Worm (Caenorhabditis elegans): ENCODE data around the gene cox-5A.

- TF ChIP-seq nhr-76 (tag; optimal IDR thresholded peaks at IDR 0.05) (no peak), unc-62 (GFP tag; optimal IDR thresholded peaks at IDR 0.05) (no peak), ztf-4 (tag; optimal IDR thresholded peaks at IDR 0.05) (no peak), aly-2 (tag; optimal IDR thresholded peaks at IDR 0.05) (no peak), unc-39 (tag; optimal IDR thresholded peaks at IDR 0.05) (no peak), egl-27 (tag; optimal IDR thresholded peaks at IDR 0.05) (no peak), pha-4 (tag; optimal IDR thresholded peaks at IDR 0.05) (no peak), jun-1 (tag; optimal IDR thresholded peaks at IDR 0.05) (no peak), fos-1 (tag; optimal IDR thresholded peaks at IDR 0.05) (no peak), daf-12 (tag; optimal IDR thresholded peaks at IDR 0.05) (no peak), ZK546.5 (tag; optimal IDR thresholded peaks at IDR 0.05) (no peak), ama-1 (optimal IDR thresholded peaks at IDR 0.05) (no peak), zag-1 (tag; optimal IDR thresholded peaks at IDR 0.05) (no peak), lin-15B (tag; optimal IDR thresholded peaks at IDR 0.05) (no peak)
Measured at ce11 chrIII:12894207-12894606, 11.1 kb upstream of the cox-5A start.

Measured in whole organism, L3 larva.